Worm (Caenorhabditis elegans): ENCODE measurements around the gene inx-5.

Gene inx-5

DNA sequence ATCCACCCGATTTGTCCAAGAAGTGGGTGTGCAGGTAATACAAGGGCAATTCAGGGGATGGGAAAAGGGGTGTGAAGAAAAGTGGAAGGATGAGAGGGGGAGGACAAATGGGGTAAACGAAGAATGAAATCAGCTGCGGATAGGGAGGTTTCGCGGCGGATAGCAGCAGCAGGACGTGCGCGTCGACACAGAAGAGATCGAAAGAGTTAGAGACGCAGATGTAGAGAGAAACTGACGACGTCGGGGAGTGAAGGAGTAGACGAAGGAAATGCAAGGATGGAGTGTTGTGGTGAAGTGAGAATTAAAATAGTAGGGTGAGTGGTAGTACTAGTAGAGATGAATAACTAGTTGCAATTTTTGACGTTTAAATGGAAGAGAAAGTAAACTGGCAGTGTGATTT, 49.9 kb downstream of the inx-5 start, which contains the start of gene M60.6 (continued):
- TF ChIP-seq tlp-1 (tag; optimal IDR thresholded peaks at IDR 0.05) (no peak), nhr-84 (tag; optimal IDR thresholded peaks at IDR 0.05) (no peak), ztf-11 (tag; optimal IDR thresholded peaks at IDR 0.05) (no peak), swsn-7 (tag; optimal IDR thresholded peaks at IDR 0.05) (peak; percentile 49), lin-13 (GFP tag; optimal IDR thresholded peaks at IDR 0.05) (no peak), fkh-10 (GFP tag; optimal IDR thresholded peaks at IDR 0.05) (peak; percentile 33), ceh-90 (tag; optimal IDR thresholded peaks at IDR 0.05) (no peak), sup-37 (GFP tag; optimal IDR thresholded peaks at IDR 0.05) (no peak), mef-2 (tag; optimal IDR thresholded peaks at IDR 0.05) (no peak), snu-23 (GFP tag; optimal IDR thresholded peaks at IDR 0.05) (peak; percentile 61), lin-15B (tag; optimal IDR thresholded peaks at IDR 0.05) (no peak), nhr-19 (GFP tag; conservative IDR thresholded peaks at IDR 0.05) (0 out of 2 replicates have a peak, but pooled peaks have one; percentile 18), F16B12.6 (tag; optimal IDR thresholded peaks at IDR 0.05) (no peak), lir-3 (tag; optimal IDR thresholded peaks at IDR 0.05; ENCODE audit: poor library complexity) (no peak), nhr-47 (tag; optimal IDR thresholded peaks at IDR 0.05) (peak; percentile 60), nhr-20 (tag; optimal IDR thresholded peaks at IDR 0.05) (peak; percentile 48), C16A3.4 (tag; optimal IDR thresholded peaks at IDR 0.05) (no peak), vab-15 (tag; optimal IDR thresholded peaks at IDR 0.05) (no peak), nhr-85 (tag) (peak; percentile 87), lin-35 (GFP tag; optimal IDR thresholded peaks at IDR 0.05) (peak; percentile 4 to 5), snpc-4 (tag; optimal IDR thresholded peaks at IDR 0.05) (no peak), grh-1 (GFP tag; IDR thresholded peaks at IDR 0.05) (0 out of 2 replicates have a peak, but pooled peaks have one; percentile 22), jun-1 (tag; optimal IDR thresholded peaks at IDR 0.05) (no peak), rnt-1 (tag; optimal IDR thresholded peaks at IDR 0.05) (peak; percentile 7), elt-3 (tag; optimal IDR thresholded peaks at IDR 0.05) (no peak), elt-2 (tag; optimal IDR thresholded peaks at IDR 0.05) (no peak), ceh-88 (GFP tag; IDR thresholded peaks at IDR 0.05) (no peak), xbp-1 (tag; optimal IDR thresholded peaks at IDR 0.05) (peak; percentile 28), aha-1 (tag; optimal IDR thresholded peaks at IDR 0.05) (no peak), fkh-8 (tag; optimal IDR thresholded peaks at IDR 0.05) (peak; percentile 33), alr-1 (tag; optimal IDR thresholded peaks at IDR 0.05; ENCODE audit: borderline replicate concordance) (no peak), dsc-1 (tag; optimal IDR thresholded peaks at IDR 0.05) (no peak), nhr-237 (tag; optimal IDR thresholded peaks at IDR 0.05) (no peak), hlh-4 (tag; optimal IDR thresholded peaks at IDR 0.05) (no peak), pag-3 (tag; optimal IDR thresholded peaks at IDR 0.05; ENCODE audit: borderline replicate concordance, insufficient read depth) (no peak), unc-62 (GFP tag; optimal IDR thresholded peaks at IDR 0.05) (no peak), blmp-1 (tag; optimal IDR thresholded peaks at IDR 0.05) (peak; percentile 76), Y116A8C.19 (tag; optimal IDR thresholded peaks at IDR 0.05; ENCODE audit: borderline replicate concordance) (no peak), egl-27 (tag; optimal IDR thresholded peaks at IDR 0.05) (no peak), ceh-82 (tag; optimal IDR thresholded peaks at IDR 0.05) (peak in 1 of 3 experiments; percentile 73), lin-39 (tag; optimal IDR thresholded peaks at IDR 0.05) (no peak), efl-1 (optimal IDR thresholded peaks at IDR 0.05) (peak; percentile 16 to 32), efl-1 (GFP tag; optimal IDR thresholded peaks at IDR 0.05 in 1 of 2) (no peak), irx-1 (tag; optimal IDR thresholded peaks at IDR 0.05) (no peak), zip-4 (GFP tag; optimal IDR thresholded peaks at IDR 0.05) (no peak)

Data from whole organism, L1 larva.